Worm (Caenorhabditis elegans): ENCODE data around the gene M163.22.
A peak's percentile ranks its signal among the peaks of the same experiment; 100 is the strongest.

Gene M163.22

DNA sequence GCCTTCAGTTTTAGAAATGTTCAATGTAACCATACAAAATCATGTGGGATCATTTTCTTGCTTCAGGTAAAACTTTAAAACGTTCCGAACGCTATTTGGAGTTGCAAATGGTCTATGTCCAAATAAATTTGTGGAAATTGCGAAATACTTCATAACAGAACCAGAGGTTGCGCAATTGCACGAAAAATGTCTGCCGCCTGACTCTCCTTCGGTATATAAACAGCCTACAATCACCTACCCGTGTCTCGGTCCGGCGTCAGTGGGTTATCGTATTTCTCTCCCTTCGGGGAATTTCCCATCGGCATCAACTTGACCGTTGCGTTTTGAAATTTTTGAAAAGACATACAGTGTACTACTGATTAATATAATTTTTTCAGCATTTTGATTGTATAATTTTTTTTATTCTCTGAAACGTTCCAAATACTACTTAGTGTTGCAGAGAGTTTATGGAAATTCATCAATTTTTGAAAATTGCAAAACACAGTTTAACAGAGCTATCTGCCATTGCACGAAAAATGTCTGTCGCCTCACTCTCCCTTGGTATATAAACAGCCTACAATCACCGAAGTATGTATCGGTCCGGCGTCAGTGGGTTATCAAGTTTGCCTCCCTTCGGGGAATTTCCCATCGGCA is 11.0 kb downstream of the M163.22 start (continued):
- TF ChIP-seq sdz-38 (tag; optimal IDR thresholded peaks at IDR 0.05) (no peak), ztf-22 (GFP tag; optimal IDR thresholded peaks at IDR 0.05) (no peak), B0019.2 (GFP tag; conservative IDR thresholded peaks at IDR 0.05) (no peak), ceh-40 (GFP tag; IDR thresholded peaks at IDR 0.05) (peak; percentile 79), gei-17 (GFP tag; optimal IDR thresholded peaks at IDR 0.05) (peak; percentile 65), mxl-1 (tag; optimal IDR thresholded peaks at IDR 0.05) (no peak), nhr-120 (GFP tag; IDR thresholded peaks at IDR 0.05) (0 out of 2 replicates have a peak, but pooled peaks have one; percentile 71), snpc-1.3 (tag; optimal IDR thresholded peaks at IDR 0.05; ENCODE audit: insufficient read depth) (peak; percentile 6)

DNA sequence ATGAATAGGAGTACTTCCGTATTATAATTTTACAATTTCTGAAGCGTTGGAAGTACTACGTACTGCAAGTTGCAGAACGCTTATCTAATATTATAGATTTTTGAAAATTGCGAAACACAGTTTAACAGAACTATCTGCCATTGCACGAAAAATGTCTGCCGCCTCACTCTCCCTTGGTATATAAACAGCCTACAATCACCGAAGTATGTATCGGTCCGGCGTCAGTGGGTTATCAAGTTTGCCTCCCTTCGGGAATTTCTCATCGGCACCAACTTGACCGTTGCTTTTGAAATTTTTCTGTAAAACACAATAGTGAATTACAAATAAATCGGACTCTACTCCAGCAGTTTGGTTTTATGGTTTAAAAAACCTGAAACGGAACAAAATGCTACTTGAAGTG is 11.6 kb downstream of the M163.22 start:
- TF ChIP-seq tbp1 (GFP tag; optimal IDR thresholded peaks at IDR 0.05) (peak; percentile 53), somi-1 (GFP tag; optimal IDR thresholded peaks at IDR 0.05) (no peak), let-607 (tag; optimal IDR thresholded peaks at IDR 0.05) (peak in 1 of 2 experiments; percentile 35), nhr-179 (tag; optimal IDR thresholded peaks at IDR 0.05) (peak; percentile 25), ztf-26 (tag; optimal IDR thresholded peaks at IDR 0.05) (peak; percentile 43), zfh-2 (GFP tag; conservative IDR thresholded peaks at IDR 0.05) (no peak), snpc-4 (GFP tag; optimal IDR thresholded peaks at IDR 0.05) (peak; percentile 56), snpc-4 (tag; optimal IDR thresholded peaks at IDR 0.05) (peak; percentile 90 to 98 (median 96)), cebp-1 (GFP tag; IDR thresholded peaks at IDR 0.05) (peak; percentile 71; the same call in 1 of the 2 replicates), cebp-1 (tag; optimal IDR thresholded peaks at IDR 0.05) (peak; percentile 83), nfya-1 (tag; optimal IDR thresholded peaks at IDR 0.05; ENCODE audit: borderline replicate concordance, insufficient read depth) (no peak), lin-26 (GFP tag; IDR thresholded peaks at IDR 0.05) (peak; percentile 45; the same call in 1 of the 2 replicates), madf-3 (GFP tag; IDR thresholded peaks at IDR 0.05) (0 out of 2 replicates have a peak, but pooled peaks have one; percentile 64), chd-7 (tag; optimal IDR thresholded peaks at IDR 0.05) (no peak), D2030.7 (GFP tag; IDR thresholded peaks at IDR 0.05) (no peak), hmg-1.2 (GFP tag; IDR thresholded peaks at IDR 0.05) (peak; percentile 22; the same call in 1 of the 2 replicates), lin-40 (tag; optimal IDR thresholded peaks at IDR 0.05) (peak; percentile 49), rpc-1 (optimal IDR thresholded peaks at IDR 0.05) (peak; percentile 49), rpc-1 (tag; optimal IDR thresholded peaks at IDR 0.05) (peak; percentile 33), nfyb-1 (GFP tag; IDR thresholded peaks at IDR 0.05) (peak; percentile 61; the same call in 1 of the 2 replicates), ZK185.1 (tag; optimal IDR thresholded peaks at IDR 0.05; ENCODE audit: poor library complexity, severe bottlenecking) (peak; percentile 38), pbrm-1 (GFP tag; IDR thresholded peaks at IDR 0.05) (0 out of 2 replicates have a peak, but pooled peaks have one; percentile 17), B0261.1 (tag; optimal IDR thresholded peaks at IDR 0.05) (peak; percentile 51), unc-62 (GFP tag; optimal IDR thresholded peaks at IDR 0.05) (no peak), mxl-1 (tag; optimal IDR thresholded peaks at IDR 0.05) (no peak), egl-44 (GFP tag; IDR thresholded peaks at IDR 0.05) (peak; percentile 9; the same call in 1 of the 2 replicates), mcd-1 (GFP tag; IDR thresholded peaks at IDR 0.05) (peak; percentile 15; the same call in 1 of the 2 replicates), Y56A3A.18 (GFP tag; IDR thresholded peaks at IDR 0.05) (peak; percentile 56; the same call in 1 of the 2 replicates), unc-130 (GFP tag; optimal IDR thresholded peaks at IDR 0.05) (no peak), attf-5 (GFP tag; optimal IDR thresholded peaks at IDR 0.05) (no peak), bed-2 (GFP tag; IDR thresholded peaks at IDR 0.05) (no peak), Y67H2A.10 (GFP tag; conservative IDR thresholded peaks at IDR 0.05) (no peak), sptf-2 (GFP tag; optimal IDR thresholded peaks at IDR 0.05) (no peak)

Measured in whole organism, young adult.